Worm (Caenorhabditis elegans) whole organism, late embryonic: ENCODE results near the gene nep-16.

Experiments used
- ceh-48 ChIP-seq: sonication (generic microtip); optimal IDR thresholded peaks from 2 replicates; lab custom pipeline; 2016; ENCODE audit warnings: missing genetic modification characterization, inconsistent platforms, missing compliant biosample characterization
- odd-2 ChIP-seq: sonication (generic microtip); optimal IDR thresholded peaks from 2 replicates; lab custom pipeline; 2017; ENCODE audit warnings: antibody characterized with exemption, mild to moderate bottlenecking, missing genetic modification characterization, missing compliant biosample characterization
- tbx-2 ChIP-seq: sonication (generic microtip); optimal IDR thresholded peaks from 2 replicates; lab custom pipeline; 2016; ENCODE audit warnings: missing genetic modification characterization, missing compliant biosample characterization

DNA sequence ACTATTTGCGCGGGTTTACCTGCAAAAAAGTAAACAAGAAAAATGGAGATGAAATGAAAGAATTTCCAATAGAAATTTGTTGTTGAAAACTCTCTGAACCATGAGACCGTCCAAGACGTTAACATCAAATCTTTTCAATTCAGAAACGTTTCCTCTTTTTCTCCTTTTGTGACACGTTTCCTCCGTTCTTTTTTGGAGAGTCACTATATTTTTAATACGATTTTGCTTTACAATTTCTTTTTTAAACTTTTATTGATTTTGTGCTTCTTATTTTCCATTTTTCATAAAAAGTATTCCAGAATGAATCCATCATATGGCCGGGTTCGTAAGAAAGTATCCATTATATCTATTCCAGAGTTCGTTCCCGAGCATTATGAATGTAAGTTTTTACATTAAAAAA, 33.2 kb upstream of the nep-16 start, which contains the start of gene itr-1:
- no peak for TF ChIP-seq ceh-48 (tag; lab: Kevin White, UChicago)
- TF ChIP-seq odd-2 = no peak
- TF ChIP-seq tbx-2 (tag; lab: Kevin White, UChicago) = no peak
